Worm (Caenorhabditis elegans) whole organism, L3 larva: ENCODE results near the gene F47B8.5.

Experiments used
- ceh-82 ChIP-seq: fragments of 150-350 bp; optimal IDR thresholded peaks from 2 replicates; lab custom pipeline; 2014; ENCODE audit warnings: missing biosample characterization, missing genetic modification characterization
- elt-1 ChIP-seq: fragments of 150-350 bp; optimal IDR thresholded peaks from 2 replicates; lab custom pipeline; 2014; ENCODE audit warnings: missing biosample characterization, missing genetic modification characterization
- lin-15B ChIP-seq: fragments of 150-350 bp; optimal IDR thresholded peaks from 2 replicates; lab custom pipeline; 2014; ENCODE audit warnings: missing biosample characterization, missing genetic modification characterization
- mdl-1 ChIP-seq: fragments of 150-350 bp; optimal IDR thresholded peaks from 2 replicates; lab custom pipeline; 2014; ENCODE audit warnings: missing biosample characterization, missing genetic modification characterization
- nhr-25 ChIP-seq: sonication (generic microtip); optimal IDR thresholded peaks from 2 replicates; lab custom pipeline; 2017; ENCODE audit warnings: missing biosample characterization, missing genetic modification characterization
- skn-1 ChIP-seq: fragments of 150-350 bp; optimal IDR thresholded peaks from 2 replicates; lab custom pipeline; 2014; ENCODE audit warnings: missing biosample characterization, missing genetic modification characterization

DNA sequence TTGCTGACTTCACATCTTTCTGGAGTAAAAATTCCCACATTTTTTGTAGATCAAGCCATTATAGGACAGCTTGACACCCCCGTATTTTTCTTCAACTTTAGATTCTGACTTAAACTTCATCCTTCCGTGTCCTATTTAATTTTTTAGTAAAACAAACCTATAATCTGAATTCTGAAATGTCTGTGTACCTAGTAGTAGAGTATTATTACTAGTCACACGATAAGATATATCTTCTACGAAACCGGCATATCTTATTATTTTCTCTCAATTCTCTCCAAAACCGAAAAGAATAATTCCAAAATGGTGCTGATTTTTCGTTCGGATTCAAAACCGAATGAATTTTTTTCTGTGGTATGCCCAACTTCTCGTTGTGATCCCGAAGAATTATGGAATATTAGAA, 33.3 kb downstream of the F47B8.5 start, which contains the start of gene F14D7.9:
- TF ChIP-seq elt-1 (tag; lab: Kevin White, UChicago) (no peak), lin-15B (tag; lab: Kevin White, UChicago) (no peak), skn-1 (tag; lab: Kevin White, UChicago) (no peak), nhr-25 (tag; lab: Kevin White, UChicago) (no peak), ceh-82 (tag; lab: Kevin White, UChicago) (no peak), mdl-1 (tag; lab: Kevin White, UChicago) (no peak)
